Worm (Caenorhabditis elegans) whole organism, L4 larva: ENCODE measurements around the gene C05D12.2.

Experiments
- ZK546.5 ChIP-seq, 2 experiments: sonication (generic microtip); optimal IDR thresholded peaks; 2 replicates each; lab custom pipeline; 2017; ENCODE audit warnings: missing biosample characterization in 2 of 2, missing genetic modification characterization in 2 of 2
- lin-15B ChIP-seq: fragments of 150-350 bp; sonication (generic microtip); optimal IDR thresholded peaks from 3 replicates; lab custom pipeline; 2014; ENCODE audit warnings: missing biosample characterization, missing genetic modification characterization
- lsy-2 ChIP-seq, 2 experiments: fragments of 150-350 bp in 1 of 2; sonication (generic microtip) in 1 of 2; optimal IDR thresholded peaks; 2 replicates each; lab custom pipeline; 2014 to 2017; ENCODE audit warnings: missing biosample characterization in 2 of 2, missing genetic modification characterization in 2 of 2
- nhr-77 ChIP-seq: fragments of 150-350 bp; optimal IDR thresholded peaks from 2 replicates; lab custom pipeline; 2014; ENCODE audit warnings: missing biosample characterization, missing genetic modification characterization
- skn-1 ChIP-seq: fragments of 150-350 bp; optimal IDR thresholded peaks from 2 replicates; lab custom pipeline; 2014; ENCODE audit warnings: missing biosample characterization, missing genetic modification characterization
- snpc-4 ChIP-seq: fragments of 150-350 bp; optimal IDR thresholded peaks from 2 replicates; lab custom pipeline; 2014; ENCODE audit warnings: missing biosample characterization, missing genetic modification characterization

- TF ChIP-seq nhr-77 (tag; lab: Kevin White, UChicago) (no peak), ZK546.5 (tag; optimal IDR thresholded peaks at IDR 0.05; lab: Kevin White, UChicago) (no peak), lin-15B (tag; lab: Kevin White, UChicago) (no peak), snpc-4 (tag; lab: Kevin White, UChicago) (no peak), lsy-2 (tag; optimal IDR thresholded peaks at IDR 0.05; lab: Kevin White, UChicago) (no peak), skn-1 (no peak)
Observed at ce11 chrII:11417999-11418398, at the start of gene C05D12.2.
